Worm (Caenorhabditis elegans) whole organism, mixed stage, embryonic: ENCODE data around the gene VB0395L.1.
A peak's percentile ranks its signal among the peaks of the same experiment; 100 is the strongest.

ENCODE experiments used
- M03D4.4 ChIP-seq: sonication (generic microtip); optimal IDR thresholded peaks from 2 replicates; lab custom pipeline; 2017; ENCODE audit warnings: mild to moderate bottlenecking, missing genetic modification characterization, missing compliant biosample characterization
- bed-3 ChIP-seq: fragments of 200-800 bp; sonication (Bioruptor generic); optimal IDR thresholded peaks from 3 replicates; lab custom pipeline; 2018; ENCODE audit warnings: mild to moderate bottlenecking, missing genetic modification characterization, moderate library complexity, missing compliant biosample characterization
- blmp-1 ChIP-seq: fragments of 150-350 bp; optimal IDR thresholded peaks from 2 replicates; lab custom pipeline; 2014; ENCODE audit warnings: missing biosample characterization, missing genetic modification characterization
- ceh-39 ChIP-seq: fragments of 150-350 bp; optimal IDR thresholded peaks from 2 replicates; lab custom pipeline; 2014; ENCODE audit warnings: missing biosample characterization, missing genetic modification characterization
- ceh-43 ChIP-seq: fragments of 200-800 bp; sonication (Bioruptor generic); optimal IDR thresholded peaks from 2 replicates; lab custom pipeline; 2018; ENCODE audit warnings: mild to moderate bottlenecking, missing genetic modification characterization, moderate library complexity, missing compliant biosample characterization
- ces-1 ChIP-seq: fragments of 150-350 bp; optimal IDR thresholded peaks from 2 replicates; lab custom pipeline; 2014; ENCODE audit warnings: missing biosample characterization, missing genetic modification reagents, missing genetic modification characterization
- cnd-1 ChIP-seq: fragments of 200-800 bp; sonication (Bioruptor generic); optimal IDR thresholded peaks from 2 replicates; lab custom pipeline; 2018; ENCODE audit warnings: mild to moderate bottlenecking, missing genetic modification characterization, missing compliant biosample characterization
- drap-1 ChIP-seq: fragments of 200-800 bp; sonication (Bioruptor generic); optimal IDR thresholded peaks from 3 replicates; lab custom pipeline; 2018; ENCODE audit warnings: mild to moderate bottlenecking, missing genetic modification characterization, missing compliant biosample characterization
- elt-1 ChIP-seq: sonication (generic microtip); optimal IDR thresholded peaks from 2 replicates; lab custom pipeline; 2017; ENCODE audit warnings: missing genetic modification characterization, mild to moderate bottlenecking, missing compliant biosample characterization, antibody characterized with exemption, moderate library complexity, borderline replicate concordance; ENCODE audit not compliant: insufficient read depth
- elt-3 ChIP-seq: fragments of 150-350 bp; optimal IDR thresholded peaks from 2 replicates; lab custom pipeline; 2014; ENCODE audit warnings: missing biosample characterization, missing genetic modification characterization
- ham-2 ChIP-seq: fragments of 200-800 bp; sonication (Bioruptor generic); optimal IDR thresholded peaks from 2 replicates; lab custom pipeline; 2018; ENCODE audit warnings: mild to moderate bottlenecking, missing genetic modification characterization, missing compliant biosample characterization
- hlh-1 ChIP-seq: fragments of 150-350 bp; optimal IDR thresholded peaks from 2 replicates; lab custom pipeline; 2014; ENCODE audit warnings: missing biosample characterization, missing genetic modification reagents, missing genetic modification characterization
- lin-13 ChIP-seq: fragments of 150-350 bp; optimal IDR thresholded peaks from 2 replicates; lab custom pipeline; 2014; ENCODE audit warnings: missing biosample characterization, missing genetic modification characterization
- lsy-2 ChIP-seq: fragments of 150-350 bp; optimal IDR thresholded peaks from 2 replicates; lab custom pipeline; 2014; ENCODE audit warnings: missing biosample characterization, missing genetic modification characterization
- mab-5 ChIP-seq: fragments of 150-350 bp; optimal IDR thresholded peaks from 2 replicates; lab custom pipeline; 2014; ENCODE audit warnings: missing biosample characterization, missing genetic modification characterization
- nhr-12 ChIP-seq: fragments of 150-350 bp; optimal IDR thresholded peaks from 2 replicates; lab custom pipeline; 2014; ENCODE audit warnings: missing biosample characterization, missing genetic modification characterization
- nhr-2 ChIP-seq: fragments of 150-350 bp; optimal IDR thresholded peaks from 2 replicates; lab custom pipeline; 2014; ENCODE audit warnings: missing biosample characterization, missing genetic modification characterization
- nhr-28 ChIP-seq: fragments of 150-350 bp; optimal IDR thresholded peaks from 2 replicates; lab custom pipeline; 2014; ENCODE audit warnings: missing biosample characterization, missing genetic modification characterization
- nhr-76 ChIP-seq: sonication (generic microtip); optimal IDR thresholded peaks from 2 replicates; lab custom pipeline; 2017; ENCODE audit warnings: missing biosample characterization, missing genetic modification characterization
- pha-4 ChIP-seq: fragments of 150-350 bp; optimal IDR thresholded peaks from 2 replicates; lab custom pipeline; 2018; ENCODE audit warnings: missing biosample characterization, missing genetic modification reagents, missing genetic modification characterization
- sem-2 ChIP-seq: fragments of 200-800 bp; sonication (Bioruptor generic); optimal IDR thresholded peaks from 2 replicates; lab custom pipeline; 2018; ENCODE audit warnings: mild to moderate bottlenecking, missing genetic modification characterization, missing compliant biosample characterization
- snpc-4 ChIP-seq: fragments of 150-350 bp; optimal IDR thresholded peaks from 2 replicates; lab custom pipeline; 2014; ENCODE audit warnings: missing biosample characterization, missing genetic modification characterization
- tbx-8 ChIP-seq: fragments of 200-800 bp; sonication (Bioruptor generic); optimal IDR thresholded peaks from 2 replicates; lab custom pipeline; 2018; ENCODE audit warnings: mild to moderate bottlenecking, missing genetic modification characterization, moderate library complexity, missing compliant biosample characterization
- unc-120 ChIP-seq: sonication (generic microtip); optimal IDR thresholded peaks from 2 replicates; lab custom pipeline; 2017; ENCODE audit warnings: missing genetic modification characterization, missing compliant biosample characterization; ENCODE audit not compliant: poor library complexity, severe bottlenecking
- unc-39 ChIP-seq: fragments of 150-350 bp; optimal IDR thresholded peaks from 2 replicates; lab custom pipeline; 2014; ENCODE audit warnings: missing biosample characterization, missing genetic modification characterization
- unc-62 ChIP-seq: fragments of 150-350 bp; optimal IDR thresholded peaks from 2 replicates; lab custom pipeline; 2014; ENCODE audit warnings: missing biosample characterization, missing genetic modification reagents, missing genetic modification characterization
- zip-8 ChIP-seq: fragments of 150-350 bp; optimal IDR thresholded peaks from 2 replicates; lab custom pipeline; 2014; ENCODE audit warnings: missing biosample characterization, missing genetic modification characterization
- ztf-11 ChIP-seq: fragments of 150-350 bp; optimal IDR thresholded peaks from 2 replicates; lab custom pipeline; 2014; ENCODE audit warnings: missing biosample characterization, missing genetic modification characterization

Gene VB0395L.1

ce11 chrX:16039173-16039572, 22.4 kb upstream of the VB0395L.1 start:
- TF ChIP-seq M03D4.4 (tag; lab: Kevin White, UChicago) = no peak
- TF ChIP-seq ces-1 (GFP tag; lab: Kevin White, UChicago) = no peak
- TF ChIP-seq, all 35 proteins: peak for 0

ce11 chrX:16030506-16030905, 13.7 kb upstream of the VB0395L.1 start, which contains the start of gene mboa-1:
Gene mboa-1, plus strand, starts transcription at chrX:16030806.
- TF ChIP-seq drap-1 (GFP tag; lab: Kevin White, UChicago) (no peak), lin-13 (tag; lab: Kevin White, UChicago) (no peak)

ce11 chrX:16028980-16029379, 12.2 kb upstream of the VB0395L.1 start:
- TF ChIP-seq elt-3 (no peak), ham-2 (GFP tag; lab: Kevin White, UChicago) (peak; percentile 61)

ce11 chrX:16024558-16024957, 7.8 kb upstream of the VB0395L.1 start:
- no peak for TF ChIP-seq ztf-11 (tag; lab: Kevin White, UChicago)
- peak; percentile 35 for TF ChIP-seq unc-120

- TF ChIP-seq bed-3 = no peak
- TF ChIP-seq ceh-43 (GFP tag; lab: Kevin White, UChicago) = no peak
- no peak for TF ChIP-seq sem-2 (GFP tag; lab: Kevin White, UChicago)
- TF ChIP-seq lsy-2 (tag; lab: Kevin White, UChicago) = no peak
- no peak for TF ChIP-seq lin-13 (tag; lab: Kevin White, UChicago)
- no peak for TF ChIP-seq tbx-8 (GFP tag; lab: Kevin White, UChicago)
- TF ChIP-seq drap-1 (GFP tag; lab: Kevin White, UChicago) = no peak
These were observed 10.3 kb downstream of the VB0395L.1 start, which contains the start of gene C09G1.4 for ce11 chrX:16006529-16006928. Gene C09G1.4, minus strand, starts transcription at chrX:16006629.

- TF ChIP-seq mab-5 (tag; lab: Kevin White, UChicago) (no peak), M03D4.4 (tag; lab: Kevin White, UChicago) (no peak), unc-39 (tag; lab: Kevin White, UChicago) (no peak)
These were observed 14.0 kb downstream of the VB0395L.1 start for ce11 chrX:16002794-16003193.

ce11 chrX:15997926-15998325, 18.9 kb downstream of the VB0395L.1 start:
- TF ChIP-seq drap-1 (GFP tag; lab: Kevin White, UChicago) = no peak
- TF ChIP-seq unc-62 = no peak
- no peak for TF ChIP-seq zip-8
- no peak for TF ChIP-seq ceh-43 (GFP tag; lab: Kevin White, UChicago)
- TF ChIP-seq, all 35 proteins: peak for 0

- TF ChIP-seq nhr-2 (tag; lab: Kevin White, UChicago) (no peak), mab-5 (tag; lab: Kevin White, UChicago) (no peak)
These were observed 19.6 kb downstream of the VB0395L.1 start for ce11 chrX:15997153-15997552.

ce11 chrX:15993916-15994315, 22.9 kb downstream of the VB0395L.1 start:
- no peak for TF ChIP-seq zip-8
- TF ChIP-seq nhr-28 = no peak
- no peak for TF ChIP-seq tbx-8 (GFP tag; lab: Kevin White, UChicago)
- no peak for TF ChIP-seq blmp-1
- TF ChIP-seq ces-1 (GFP tag; lab: Kevin White, UChicago) = no peak
- no peak for TF ChIP-seq drap-1 (GFP tag; lab: Kevin White, UChicago)
- TF ChIP-seq nhr-12 (tag; lab: Kevin White, UChicago) = no peak
- TF ChIP-seq elt-3 = no peak
- TF ChIP-seq unc-62 = no peak
- TF ChIP-seq unc-39 (tag; lab: Kevin White, UChicago) = no peak
- TF ChIP-seq nhr-76 (tag; lab: Kevin White, UChicago) = no peak

ce11 chrX:15992806-15993205, 24.0 kb downstream of the VB0395L.1 start:
- TF ChIP-seq ceh-39 (no peak), snpc-4 (no peak), elt-1 (tag; lab: Kevin White, UChicago) (no peak), drap-1 (GFP tag; lab: Kevin White, UChicago) (no peak), tbx-8 (GFP tag; lab: Kevin White, UChicago) (no peak), nhr-2 (tag; lab: Kevin White, UChicago) (no peak), bed-3 (no peak), blmp-1 (no peak), pha-4 (tag; lab: Kevin White, UChicago) (no peak), cnd-1 (tag; lab: Kevin White, UChicago) (no peak), elt-3 (no peak), hlh-1 (tag; lab: Kevin White, UChicago) (no peak), ztf-11 (tag; lab: Kevin White, UChicago) (no peak), ces-1 (GFP tag; lab: Kevin White, UChicago) (no peak), unc-39 (tag; lab: Kevin White, UChicago) (no peak), nhr-12 (tag; lab: Kevin White, UChicago) (no peak)
